In the genomic region with DNA sequence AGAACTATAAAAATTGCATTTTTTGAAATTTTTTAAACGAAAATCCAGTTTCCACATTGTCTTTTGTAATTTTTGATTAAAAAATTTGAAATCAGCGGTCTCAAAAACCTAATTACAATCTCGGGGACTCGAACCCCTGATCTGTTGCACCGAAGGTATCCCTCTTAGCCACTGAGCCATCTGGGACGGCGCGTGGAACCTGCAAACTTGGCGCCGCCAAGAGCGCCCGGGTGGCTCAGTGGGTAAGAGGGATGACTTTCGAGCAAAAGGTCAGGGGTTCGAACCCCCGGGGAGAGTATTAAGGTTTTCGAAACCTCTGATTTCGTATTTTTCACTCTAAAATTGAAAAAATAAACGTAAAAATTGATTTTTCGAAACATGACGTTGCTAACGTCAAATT, we compare ENCODE assay signal across 2 worm cellular contexts.
TF ChIP-seq lines count a peak whose summit lies in the region.

No protein-coding gene starts in this region.

TF ChIP-seq in whole organism, L4 larva, 104 proteins besides CTCF, POLR2A, EP300 and RAD21:
- no peak for TF ChIP-seq dmd-9 (GFP tag; IDR thresholded peaks at IDR 0.05; lab: Robert Waterston, UW)
- no peak for TF ChIP-seq hmg-1.1 (GFP tag; IDR thresholded peaks at IDR 0.05; lab: Robert Waterston, UW)
- TF ChIP-seq zip-2 (tag; optimal IDR thresholded peaks at IDR 0.05; lab: Kevin White, UChicago) = no peak
- TF ChIP-seq set-16 (GFP tag; IDR thresholded peaks at IDR 0.05; lab: Robert Waterston, UW) = peak; percentile 69
- no peak for TF ChIP-seq nhr-237 (tag; optimal IDR thresholded peaks at IDR 0.05; lab: Kevin White, UChicago)
- TF ChIP-seq nhr-42 (GFP tag; IDR thresholded peaks at IDR 0.05; lab: Robert Waterston, UW) = 0 out of 2 replicates have a peak, but pooled peaks have one; percentile 31

TF ChIP-seq in whole organism, young adult, 124 proteins besides CTCF, POLR2A, EP300 and RAD21:
- no peak for TF ChIP-seq cebp-2 (GFP tag; IDR thresholded peaks at IDR 0.05; lab: Robert Waterston, UW)
- TF ChIP-seq zfh-2 (GFP tag; conservative IDR thresholded peaks at IDR 0.05; lab: Robert Waterston, UW) = peak; percentile 55; the same call in 1 of the 2 replicates
- no peak for TF ChIP-seq ztf-25 (GFP tag; IDR thresholded peaks at IDR 0.05; lab: Robert Waterston, UW)
